Fruit fly (Drosophila melanogaster) whole organism, pupa: ENCODE measurements around the gene CG7991.

Experiments
- CG14655 ChIP-seq: fragments of 200-800 bp; sonication (Bioruptor generic); optimal IDR thresholded peaks from 3 replicates; lab custom pipeline; 2017; ENCODE audit warnings: mild to moderate bottlenecking, missing biosample characterization, missing genetic modification reagents, missing genetic modification characterization
- CG17806 ChIP-seq: fragments of 200-800 bp; sonication (Bioruptor generic); optimal IDR thresholded peaks from 2 replicates; lab custom pipeline; 2018; ENCODE audit warnings: missing biosample characterization, mild to moderate bottlenecking, missing genetic modification characterization, moderate library complexity
- CG8301 ChIP-seq: fragments of 200-800 bp; sonication (Bioruptor generic); optimal IDR thresholded peaks from 2 replicates; lab custom pipeline; 2018; ENCODE audit warnings: missing biosample characterization, mild to moderate bottlenecking, missing genetic modification characterization
- Ets98B ChIP-seq: fragments of 200-800 bp; sonication (Bioruptor generic); IDR thresholded peaks from 2 replicates; pipeline ENCODE4 v1.3.6; 2022; ENCODE audit warnings: missing biosample characterization, missing genetic modification characterization
- Pif1B ChIP-seq: fragments of 200-800 bp; sonication (Bioruptor generic); optimal IDR thresholded peaks from 3 replicates; lab custom pipeline; 2016; ENCODE audit warnings: missing biosample characterization, missing genetic modification characterization
- fd96Ca ChIP-seq: fragments of 200-800 bp; sonication (Bioruptor generic); IDR thresholded peaks from 3 replicates; pipeline ENCODE4 v1.3.6; 2022; ENCODE audit warnings: missing biosample characterization, missing genetic modification characterization

DNA sequence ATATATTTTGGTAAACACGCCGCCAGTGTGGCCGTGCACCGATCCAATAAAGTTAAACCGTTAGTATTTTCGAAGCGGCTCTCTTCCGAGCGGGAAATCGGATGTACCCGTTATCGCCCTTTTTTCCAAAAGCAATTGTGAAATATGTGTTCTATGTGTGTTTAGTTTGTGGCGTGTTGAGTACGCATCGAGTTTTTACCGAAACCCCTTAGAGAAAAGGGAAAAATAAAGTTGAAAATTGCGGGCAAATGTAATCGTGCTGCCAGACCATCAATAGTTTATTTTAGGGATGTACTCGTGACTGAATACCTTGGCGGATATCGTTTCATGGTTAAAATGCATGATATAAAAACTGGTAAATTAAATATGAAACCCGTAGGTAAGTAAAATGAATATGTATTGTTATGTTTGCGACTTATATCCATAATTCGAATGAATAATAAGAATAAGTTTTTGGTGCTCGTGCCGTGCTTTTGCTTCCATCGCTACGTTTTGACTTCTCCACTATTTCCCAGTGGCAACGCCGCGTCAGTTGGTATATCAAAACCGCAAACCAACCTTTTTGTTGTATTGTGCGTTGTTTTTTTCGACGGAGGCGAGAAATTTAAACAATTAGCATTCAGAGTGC lies 35.2 kb upstream of the CG7991 start, which contains the start of the genes Mettl2 and Bgb:
- no peak for TF ChIP-seq CG14655 (GFP tag; lab: Kevin White, UChicago)
- TF ChIP-seq fd96Ca (GFP tag; lab: Robert Waterston, UW): peak; percentile 50; the same call in 1 of the 3 replicates
- no peak for TF ChIP-seq CG8301 (tag; lab: Kevin White, UChicago)
- TF ChIP-seq Pif1B (GFP tag; lab: Kevin White, UChicago): no peak
- peak; percentile 66 for TF ChIP-seq CG17806 (tag; lab: Kevin White, UChicago)
- TF ChIP-seq Ets98B (GFP tag; lab: Robert Waterston, UW): peak; percentile 57; the same call in 1 of the 2 replicates
